Worm (Caenorhabditis elegans) whole organism, late embryonic: ENCODE data around the gene algn-9.

Experiments used
- ama-1 ChIP-seq: fragments of 150-350 bp; optimal IDR thresholded peaks from 2 replicates; lab custom pipeline; 2014
- ceh-14 ChIP-seq: sonication (generic microtip); optimal IDR thresholded peaks from 2 replicates; lab custom pipeline; 2016; ENCODE audit warnings: missing genotype, missing genetic modification characterization, missing compliant biosample characterization
- ceh-30 ChIP-seq: fragments of 150-350 bp; optimal IDR thresholded peaks from 2 replicates; lab custom pipeline; 2014; ENCODE audit warnings: missing biosample characterization, missing genetic modification characterization
- lin-11 ChIP-seq: fragments of 200-800 bp; sonication (Bioruptor generic); optimal IDR thresholded peaks from 2 replicates; lab custom pipeline; 2018; ENCODE audit warnings: mild to moderate bottlenecking, missing genetic modification characterization, missing compliant biosample characterization
- mec-3 ChIP-seq: sonication (generic microtip); optimal IDR thresholded peaks from 2 replicates; lab custom pipeline; 2016; ENCODE audit warnings: borderline replicate concordance, missing genetic modification characterization, missing compliant biosample characterization
- nfya-1 ChIP-seq: sonication (generic microtip); optimal IDR thresholded peaks from 2 replicates; lab custom pipeline; 2017; ENCODE audit warnings: missing genetic modification characterization, mild to moderate bottlenecking, missing compliant biosample characterization, antibody characterized with exemption, moderate library complexity
- pqm-1 ChIP-seq: sonication (generic microtip); optimal IDR thresholded peaks from 2 replicates; lab custom pipeline; 2016; ENCODE audit warnings: missing genetic modification characterization, missing compliant biosample characterization
- ref-2 ChIP-seq: sonication (generic microtip); optimal IDR thresholded peaks from 2 replicates; lab custom pipeline; 2016; ENCODE audit warnings: missing genetic modification characterization, missing compliant biosample characterization
- sdc-2 ChIP-seq: sonication (generic microtip); optimal IDR thresholded peaks from 2 replicates; lab custom pipeline; 2016; ENCODE audit warnings: missing genotype, missing genetic modification characterization, missing compliant biosample characterization
- tbx-2 ChIP-seq: sonication (generic microtip); optimal IDR thresholded peaks from 2 replicates; lab custom pipeline; 2016; ENCODE audit warnings: missing genetic modification characterization, missing compliant biosample characterization
- unc-86 ChIP-seq: sonication (generic microtip); optimal IDR thresholded peaks from 2 replicates; lab custom pipeline; 2016; ENCODE audit warnings: missing genetic modification characterization, missing compliant biosample characterization

ce11 chrII:10594312-10594711 lies 10.2 kb downstream of the algn-9 start:
- no peak for TF ChIP-seq pqm-1 (tag; lab: Kevin White, UChicago)
- TF ChIP-seq ceh-30 (tag; lab: Kevin White, UChicago) = no peak
- TF ChIP-seq unc-86 (tag; lab: Kevin White, UChicago) = no peak
- no peak for TF ChIP-seq sdc-2 (tag; lab: Kevin White, UChicago)
- no peak for TF ChIP-seq ama-1 (lab: Kevin White, UChicago)
- no peak for TF ChIP-seq tbx-2
- no peak for TF ChIP-seq lin-11 (tag; lab: Kevin White, UChicago)
- TF ChIP-seq nfya-1 = no peak
- TF ChIP-seq mec-3 (tag; lab: Kevin White, UChicago) = no peak
- TF ChIP-seq ref-2 = no peak
- no peak for TF ChIP-seq ceh-14 (tag; lab: Kevin White, UChicago)
